Fruit fly (Drosophila melanogaster): ENCODE measurements around the gene CG31643.
A peak's percentile ranks its signal among the peaks of the same experiment; 100 is the strongest.

CG31643 gene

dm6 chr2L:5999247-5999646, 38.7 kb upstream of the CG31643 start, which contains the start of gene Kdm5 (continued):
- TF ChIP-seq lov (optimal IDR thresholded peaks at IDR 0.05) (no peak), lov (GFP tag; IDR thresholded peaks at IDR 0.05) (no peak), toy (GFP tag; IDR thresholded peaks at IDR 0.05) (no peak), CG17829 (tag; optimal IDR thresholded peaks at IDR 0.05) (peak; percentile 42), CG10431 (GFP tag; optimal IDR thresholded peaks at IDR 0.05) (peak; percentile 58), CG6854 (GFP tag; optimal IDR thresholded peaks at IDR 0.05) (no peak), PHDP (tag; optimal IDR thresholded peaks at IDR 0.05) (peak; percentile 8), CG9932 (GFP tag; IDR thresholded peaks at IDR 0.05) (peak; percentile 61), sc (optimal IDR thresholded peaks at IDR 0.05) (no peak), sc (GFP tag; optimal IDR thresholded peaks at IDR 0.05) (no peak), CG6689 (GFP tag; IDR thresholded peaks at IDR 0.05) (0 out of 2 replicates have a peak, but pooled peaks have one; percentile 14), grau (tag; optimal IDR thresholded peaks at IDR 0.05) (no peak), CG30020 (tag; optimal IDR thresholded peaks at IDR 0.05) (peak; percentile 1), slbo (GFP tag; IDR thresholded peaks at IDR 0.05) (peak; percentile 58), vfl (GFP tag; optimal IDR thresholded peaks at IDR 0.05) (no peak), schlank (tag; optimal IDR thresholded peaks at IDR 0.05) (no peak), pnt (GFP tag; optimal IDR thresholded peaks at IDR 0.05) (no peak), CG17328 (GFP tag; IDR thresholded peaks at IDR 0.05) (0 out of 2 replicates have a peak, but pooled peaks have one; percentile 12), cad (GFP tag; optimal IDR thresholded peaks at IDR 0.05) (no peak), CG15479 (GFP tag; optimal IDR thresholded peaks at IDR 0.05) (no peak), Trl (optimal IDR thresholded peaks at IDR 0.05) (no peak), Trl (GFP tag; optimal IDR thresholded peaks at IDR 0.05) (no peak), luna (GFP tag; optimal IDR thresholded peaks at IDR 0.05) (no peak), CG12155 (GFP tag; optimal IDR thresholded peaks at IDR 0.05) (peak; percentile 39), CG32532 (GFP tag; IDR thresholded peaks at IDR 0.05) (peak; percentile 58), fd64A (GFP tag; optimal IDR thresholded peaks at IDR 0.05) (no peak), CTCF (GFP tag; optimal IDR thresholded peaks at IDR 0.05) (peak; percentile 30), Mad (GFP tag; optimal IDR thresholded peaks at IDR 0.05) (no peak), mirr (GFP tag; optimal IDR thresholded peaks at IDR 0.05) (peak; percentile 56), CG2202 (tag; optimal IDR thresholded peaks at IDR 0.05) (no peak), GATAe (GFP tag; conservative IDR thresholded peaks at IDR 0.05) (peak; percentile 92), Nf-YC (tag; optimal IDR thresholded peaks at IDR 0.05) (peak; percentile 68), CG4404 (GFP tag; IDR thresholded peaks at IDR 0.05) (peak; percentile 38; the same call in 1 of the 2 replicates), sim (GFP tag; IDR thresholded peaks at IDR 0.05) (no peak), Fer2 (tag; optimal IDR thresholded peaks at IDR 0.05) (no peak), CG11723 (GFP tag; optimal IDR thresholded peaks at IDR 0.05) (no peak), CG8944 (GFP tag; optimal IDR thresholded peaks at IDR 0.05) (peak; percentile 23), CG7556 (GFP tag; optimal IDR thresholded peaks at IDR 0.05) (no peak), CG2875 (GFP tag; optimal IDR thresholded peaks at IDR 0.05) (no peak), gcm2 (GFP tag; optimal IDR thresholded peaks at IDR 0.05) (no peak), Hmx (GFP tag; optimal IDR thresholded peaks at IDR 0.05) (no peak), CG34422 (GFP tag; IDR thresholded peaks at IDR 0.05) (peak; percentile 65; the same call in 2 of the 3 replicates), CG17385 (GFP tag; optimal IDR thresholded peaks at IDR 0.05) (no peak), fd102C (GFP tag; optimal IDR thresholded peaks at IDR 0.05) (no peak), CG3065 (GFP tag; optimal IDR thresholded peaks at IDR 0.05) (no peak), zfh2 (GFP tag; optimal IDR thresholded peaks at IDR 0.05) (peak; percentile 64), chn (GFP tag; optimal IDR thresholded peaks at IDR 0.05) (peak; percentile 28), dpn (GFP tag; optimal IDR thresholded peaks at IDR 0.05) (peak in 1 of 2 experiments; percentile 39), Xrp1 (GFP tag; IDR thresholded peaks at IDR 0.05) (no peak), CG8359 (GFP tag; optimal IDR thresholded peaks at IDR 0.05; ENCODE audit: borderline replicate concordance) (peak; percentile 16), Ssrp (tag; optimal IDR thresholded peaks at IDR 0.05) (no peak), vvl (GFP tag; IDR thresholded peaks at IDR 0.05) (peak; percentile 61), Bgb (GFP tag; IDR thresholded peaks at IDR 0.05; ENCODE audit: partially characterized antibody) (peak; percentile 32; the same call in 1 of the 2 replicates), CG1647 (GFP tag; optimal IDR thresholded peaks at IDR 0.05) (no peak)

Measured in whole organism, embryonic.